Fruit fly (Drosophila melanogaster): ENCODE measurements around the gene CG4440.
A peak's percentile ranks its signal among the peaks of the same experiment; 100 is the strongest.

Gene CG4440

DNA sequence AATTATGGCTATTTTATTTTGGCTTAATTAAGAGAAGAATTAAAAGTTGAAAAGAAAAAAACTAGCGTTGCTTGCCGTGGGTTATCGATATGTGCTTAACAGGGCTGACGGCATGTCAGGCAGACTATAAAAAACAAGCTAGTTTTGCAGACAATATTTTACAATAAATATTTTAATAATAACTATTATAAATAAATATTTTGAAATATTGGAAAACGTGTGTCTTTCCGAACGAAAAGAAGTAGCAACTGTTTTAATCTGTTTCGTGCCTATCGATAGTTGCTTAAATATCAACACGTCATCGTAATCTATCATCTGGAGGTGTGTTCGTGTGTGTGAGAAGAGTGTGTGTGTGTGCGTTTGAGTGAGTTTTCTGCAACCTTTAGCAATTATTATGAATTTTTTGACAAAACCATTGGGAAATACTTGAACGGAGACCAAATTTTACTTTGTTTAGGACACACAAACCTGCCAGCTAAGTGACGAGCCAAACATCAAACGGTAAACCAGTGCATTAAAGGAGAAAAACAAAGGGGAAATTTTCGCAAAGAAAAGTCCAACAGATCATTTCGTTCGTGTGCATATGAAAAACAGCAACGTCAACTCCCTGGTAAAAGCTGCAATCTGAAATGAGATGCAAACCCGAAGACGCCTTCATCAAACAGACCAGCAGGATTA is 22.6 kb upstream of the CG4440 start, which contains the start of the genes CG5861 and Syx5 (continued):
- no peak; the same call in 1 of the 2 replicates for TF ChIP-seq CG9215 (GFP tag; IDR thresholded peaks at IDR 0.05)
- TF ChIP-seq Ada2b (GFP tag; IDR thresholded peaks at IDR 0.05), result peak; percentile 35; the same call in 1 of the 2 replicates
- TF ChIP-seq CG31365 (tag; optimal IDR thresholded peaks at IDR 0.05), result no peak
- TF ChIP-seq sob (GFP tag; IDR thresholded peaks at IDR 0.05), result peak; percentile 68; the same call in 1 of the 2 replicates
- no peak for TF ChIP-seq CHES-1-like (GFP tag; optimal IDR thresholded peaks at IDR 0.05)
- TF ChIP-seq D19B (GFP tag; optimal IDR thresholded peaks at IDR 0.05), result peak; percentile 17
- peak; percentile 87 for TF ChIP-seq CG16813 (GFP tag; IDR thresholded peaks at IDR 0.05; ENCODE audit: partially characterized antibody)
- peak; percentile 56; the same call in 2 of the 3 replicates for TF ChIP-seq tgo (GFP tag; IDR thresholded peaks at IDR 0.05)
- TF ChIP-seq dm (GFP tag; optimal IDR thresholded peaks at IDR 0.05), result no peak
- TF ChIP-seq CG11085 (GFP tag; IDR thresholded peaks at IDR 0.05), result peak; percentile 64
- peak; percentile 0 for TF ChIP-seq Sin3A (optimal IDR thresholded peaks at IDR 0.05)
- TF ChIP-seq CG17361 (GFP tag; IDR thresholded peaks at IDR 0.05), result peak; percentile 57; the same call in 2 of the 3 replicates
- peak; percentile 16; the same call in 1 of the 2 replicates for TF ChIP-seq CG14014 (GFP tag; IDR thresholded peaks at IDR 0.05)
- no peak for TF ChIP-seq pfk (GFP tag; optimal IDR thresholded peaks at IDR 0.05)
- TF ChIP-seq slbo (GFP tag; IDR thresholded peaks at IDR 0.05), result peak; percentile 80
- no peak for TF ChIP-seq CG43689 (GFP tag; IDR thresholded peaks at IDR 0.05)
- TF ChIP-seq pho (GFP tag; optimal IDR thresholded peaks at IDR 0.05), result no peak
- peak; percentile 69 for TF ChIP-seq sens (GFP tag)
- TF ChIP-seq lmd (GFP tag; IDR thresholded peaks at IDR 0.05), result peak; percentile 52; the same call in 1 of the 2 replicates
- TF ChIP-seq CG30431 (GFP tag; optimal IDR thresholded peaks at IDR 0.05), result no peak
- peak; percentile 47 for TF ChIP-seq CG9797 (GFP tag; optimal IDR thresholded peaks at IDR 0.05)
- peak; percentile 66 for TF ChIP-seq MESR4 (GFP tag; optimal IDR thresholded peaks at IDR 0.05)
- TF ChIP-seq Bgb (GFP tag; IDR thresholded peaks at IDR 0.05; ENCODE audit: partially characterized antibody), result peak; percentile 83
- no peak for TF ChIP-seq CG16815 (GFP tag; optimal IDR thresholded peaks at IDR 0.05)
- no peak for TF ChIP-seq CG10431 (GFP tag; optimal IDR thresholded peaks at IDR 0.05)
- peak; percentile 65 for TF ChIP-seq Hr3 (GFP tag; optimal IDR thresholded peaks at IDR 0.05)
- TF ChIP-seq org-1 (GFP tag; optimal IDR thresholded peaks at IDR 0.05), result no peak
- peak; percentile 45 for TF ChIP-seq Max (GFP tag; optimal IDR thresholded peaks at IDR 0.05)
- TF ChIP-seq NK7.1 (GFP tag; optimal IDR thresholded peaks at IDR 0.05), result no peak
- TF ChIP-seq CG2712 (tag; optimal IDR thresholded peaks at IDR 0.05), result peak; percentile 79
- TF ChIP-seq nau (GFP tag; optimal IDR thresholded peaks at IDR 0.05), result peak; percentile 53
- TF ChIP-seq pan (optimal IDR thresholded peaks at IDR 0.05), result no peak
- TF ChIP-seq pan (GFP tag; optimal IDR thresholded peaks at IDR 0.05 in 1 of 2, IDR thresholded peaks at IDR 0.05 in 1 of 2), result peak in 1 of 2 experiments; percentile 50
- TF ChIP-seq CG15696 (tag; optimal IDR thresholded peaks at IDR 0.05), result peak; percentile 27
- TF ChIP-seq CG2889 (GFP tag; IDR thresholded peaks at IDR 0.05), result no peak
- peak; percentile 73 for TF ChIP-seq zen (tag; optimal IDR thresholded peaks at IDR 0.05)
- TF ChIP-seq gro (GFP tag; optimal IDR thresholded peaks at IDR 0.05), result no peak
- peak; percentile 69; the same call in 1 of the 2 replicates for TF ChIP-seq Rfx (GFP tag; IDR thresholded peaks at IDR 0.05)
- no peak for TF ChIP-seq bowl (GFP tag; IDR thresholded peaks at IDR 0.05)
- peak in 1 of 3 experiments; percentile 36 for TF ChIP-seq lola (GFP tag; optimal IDR thresholded peaks at IDR 0.05)
- peak; percentile 88 for TF ChIP-seq CG9932 (GFP tag; IDR thresholded peaks at IDR 0.05)
- no peak for TF ChIP-seq CG9609 (GFP tag; optimal IDR thresholded peaks at IDR 0.05)
- no peak for TF ChIP-seq CG4360 (GFP tag; IDR thresholded peaks at IDR 0.05)
- TF ChIP-seq Hmx (GFP tag; optimal IDR thresholded peaks at IDR 0.05), result no peak
- peak; percentile 47 for TF ChIP-seq Vsx1 (GFP tag; optimal IDR thresholded peaks at IDR 0.05)
- peak; percentile 81 for TF ChIP-seq CG12659 (GFP tag; optimal IDR thresholded peaks at IDR 0.05)
- TF ChIP-seq Nf-YA (GFP tag; IDR thresholded peaks at IDR 0.05), result no peak
- no peak for TF ChIP-seq Lpt (GFP tag; optimal IDR thresholded peaks at IDR 0.05)
- TF ChIP-seq gsb-n (tag; optimal IDR thresholded peaks at IDR 0.05), result peak; percentile 17
- no peak for TF ChIP-seq TFAM (GFP tag; optimal IDR thresholded peaks at IDR 0.05)
